Worm (Caenorhabditis elegans): ENCODE results near the gene actl-1.

The actl-1 gene

ce11 chrX:6476540-6476939 lies 23.1 kb downstream of the actl-1 start, which contains the start of gene C15B12.1:
TSS of gene C15B12.1 (plus strand) at chrX:6476810.
- TF ChIP-seq dve-1 (tag; optimal IDR thresholded peaks at IDR 0.05; ENCODE audit: insufficient read depth), result peak; percentile 36
- TF ChIP-seq egl-43 (GFP tag; IDR thresholded peaks at IDR 0.05), result no peak
- peak; percentile 16 for TF ChIP-seq pqm-1 (tag; optimal IDR thresholded peaks at IDR 0.05)
- TF ChIP-seq nhr-237 (tag; optimal IDR thresholded peaks at IDR 0.05), result no peak
- TF ChIP-seq php-3 (GFP tag; IDR thresholded peaks at IDR 0.05), result peak; percentile 70
- TF ChIP-seq jun-1 (tag; optimal IDR thresholded peaks at IDR 0.05), result no peak
- peak; percentile 22 for TF ChIP-seq nhr-28 (tag; optimal IDR thresholded peaks at IDR 0.05)
- no peak for TF ChIP-seq zip-11 (GFP tag; IDR thresholded peaks at IDR 0.05)
- TF ChIP-seq egl-27 (tag; optimal IDR thresholded peaks at IDR 0.05), result no peak

ce11 chrX:6473698-6474314 lies 25.8 kb downstream of the actl-1 start, which contains the start of the genes C15B12.4 and C15B12.8:
TSS of gene C15B12.4 (minus strand) at chrX:6473748.
TSS of gene C15B12.8 (plus strand) at chrX:6474264.
- TF ChIP-seq nhr-41 (GFP tag; IDR thresholded peaks at IDR 0.05), result no peak
- peak in 1 of 2 experiments; percentile 17 for TF ChIP-seq unc-62 (GFP tag; optimal IDR thresholded peaks at IDR 0.05 in 1 of 2)
- no peak for TF ChIP-seq unc-62 (tag; optimal IDR thresholded peaks at IDR 0.05)
- no peak for TF ChIP-seq nhr-11 (tag; optimal IDR thresholded peaks at IDR 0.05)
- peak in 1 of 2 experiments; percentile 87 for TF ChIP-seq daf-16 (GFP tag; optimal IDR thresholded peaks at IDR 0.05)
- TF ChIP-seq daf-16 (tag; optimal IDR thresholded peaks at IDR 0.05), result no peak

- TF ChIP-seq unc-62 (GFP tag; optimal IDR thresholded peaks at IDR 0.05 in 1 of 2) (peak in 1 of 2 experiments; percentile 42), unc-62 (tag; optimal IDR thresholded peaks at IDR 0.05) (no peak), egl-27 (tag; optimal IDR thresholded peaks at IDR 0.05) (no peak)
Measured at ce11 chrX:6468499-6468898, 31.1 kb downstream of the actl-1 start, which contains the start of gene C15B12.9. TSS of gene C15B12.9 (plus strand) at chrX:6468799.

DNA sequence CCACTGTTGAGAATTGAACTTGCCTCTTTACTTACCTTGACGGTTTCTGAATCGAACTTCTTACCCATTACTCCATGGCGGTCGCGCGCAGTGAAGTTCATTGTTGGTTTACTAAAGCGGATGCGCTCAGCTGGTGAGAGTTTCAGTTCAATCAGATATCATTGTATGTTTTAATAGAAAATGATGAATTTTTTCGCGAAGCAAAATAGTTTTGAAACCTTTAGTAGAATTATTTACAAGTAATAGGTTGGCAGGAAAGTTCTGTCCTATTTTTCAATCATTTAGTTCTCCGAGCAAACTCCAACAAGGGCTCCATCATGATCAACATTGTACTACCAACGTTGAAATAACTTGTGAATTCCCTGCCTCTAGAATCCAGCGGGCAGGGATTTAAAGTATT lies 32.2 kb downstream of the actl-1 start, which contains the start of gene C15B12.3:
Gene C15B12.3, minus strand, starts transcription at position 101 of the 400 bp plus-strand sequence.
- TF ChIP-seq Y105C5A.15 (GFP tag; IDR thresholded peaks at IDR 0.05), result no peak
- TF ChIP-seq zfp-2 (tag; optimal IDR thresholded peaks at IDR 0.05), result no peak
- no peak for TF ChIP-seq spr-3 (GFP tag; optimal IDR thresholded peaks at IDR 0.05)
- TF ChIP-seq Y5F2A.4 (GFP tag; optimal IDR thresholded peaks at IDR 0.05), result no peak
- no peak for TF ChIP-seq pha-4 (GFP tag; IDR thresholded peaks at IDR 0.05)
- no peak for TF ChIP-seq pha-4 (tag; optimal IDR thresholded peaks at IDR 0.05)
- no peak for TF ChIP-seq pqm-1 (tag; optimal IDR thresholded peaks at IDR 0.05)
- no peak for TF ChIP-seq daf-19 (GFP tag; conservative IDR thresholded peaks at IDR 0.05)
- no peak for TF ChIP-seq nhr-10 (tag; optimal IDR thresholded peaks at IDR 0.05)
- peak in 1 of 2 experiments; percentile 57 for TF ChIP-seq unc-62 (GFP tag; optimal IDR thresholded peaks at IDR 0.05 in 1 of 2)
- no peak for TF ChIP-seq unc-62 (tag; optimal IDR thresholded peaks at IDR 0.05)

DNA sequence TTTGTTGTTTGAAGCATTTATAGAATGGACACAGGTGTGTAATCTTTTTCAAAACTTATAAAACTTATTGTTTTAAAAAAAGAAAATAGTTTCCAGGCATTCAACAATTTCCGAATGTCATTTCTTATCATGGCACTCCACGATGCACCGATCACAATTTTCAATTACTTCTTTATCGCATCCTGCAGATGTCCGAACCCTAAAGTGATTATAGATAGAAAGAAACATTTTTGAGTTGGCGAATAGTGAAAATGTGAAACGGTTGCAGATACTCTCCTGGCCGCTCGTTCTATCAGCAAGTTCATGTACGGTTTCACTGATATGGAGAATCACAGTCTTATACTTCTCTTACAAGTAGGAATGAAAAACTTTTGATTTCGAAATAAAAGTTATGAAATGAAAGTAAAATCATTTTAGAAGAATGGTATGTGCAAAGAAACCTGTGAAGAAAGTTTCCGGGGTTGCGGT lies 36.6 kb downstream of the actl-1 start, which contains the start of gene C15B12.2:
Gene C15B12.2, plus strand, starts transcription at position 418 of the 468 bp plus-strand sequence.
- no peak for TF ChIP-seq T20F7.1 (GFP tag; optimal IDR thresholded peaks at IDR 0.05)
- no peak for TF ChIP-seq zip-2 (tag; optimal IDR thresholded peaks at IDR 0.05)
- TF ChIP-seq nhr-28 (tag; optimal IDR thresholded peaks at IDR 0.05), result peak; percentile 15
- TF ChIP-seq Y105C5A.15 (GFP tag; IDR thresholded peaks at IDR 0.05), result no peak
- no peak for TF ChIP-seq nhr-25 (tag; optimal IDR thresholded peaks at IDR 0.05; ENCODE audit: borderline replicate concordance, insufficient read depth)
- TF ChIP-seq dmd-6 (GFP tag; IDR thresholded peaks at IDR 0.05), result peak; percentile 68
- TF ChIP-seq mxl-3 (GFP tag; optimal IDR thresholded peaks at IDR 0.05), result peak; percentile 18
- no peak for TF ChIP-seq ceh-20 (GFP tag; IDR thresholded peaks at IDR 0.05)
- TF ChIP-seq mdl-1 (tag; optimal IDR thresholded peaks at IDR 0.05), result peak in 1 of 2 experiments; percentile 22
- no peak for TF ChIP-seq zfp-3 (GFP tag; conservative IDR thresholded peaks at IDR 0.05)
- no peak for TF ChIP-seq dmd-8 (GFP tag; IDR thresholded peaks at IDR 0.05)
- TF ChIP-seq spr-3 (GFP tag; optimal IDR thresholded peaks at IDR 0.05), result no peak
- TF ChIP-seq pqm-1 (tag; optimal IDR thresholded peaks at IDR 0.05), result peak; percentile 84
- no peak for TF ChIP-seq rbr-2 (tag; optimal IDR thresholded peaks at IDR 0.05)
- no peak for TF ChIP-seq snpc-4 (tag; optimal IDR thresholded peaks at IDR 0.05)
- TF ChIP-seq aha-1 (tag), result peak; percentile 68
- peak; percentile 54 for TF ChIP-seq dve-1 (tag; optimal IDR thresholded peaks at IDR 0.05; ENCODE audit: insufficient read depth)
- TF ChIP-seq madf-9 (GFP tag; conservative IDR thresholded peaks at IDR 0.05), result no peak
- TF ChIP-seq daf-16 (GFP tag; optimal IDR thresholded peaks at IDR 0.05), result no peak
- TF ChIP-seq daf-16 (tag; optimal IDR thresholded peaks at IDR 0.05), result peak; percentile 56

All from whole organism, L4 larva.